Worm (Caenorhabditis elegans): ENCODE measurements around the gene F48G7.4.

Gene F48G7.4

ce11 chrV:576070-576469 lies 43.2 kb upstream of the F48G7.4 start, which contains the start of gene K06H6.5:
Gene K06H6.5, plus strand, starts transcription at chrV:576370.
- TF ChIP-seq nhr-237 (tag; optimal IDR thresholded peaks at IDR 0.05) (no peak), eor-1 (tag; optimal IDR thresholded peaks at IDR 0.05) (no peak), nhr-11 (tag; optimal IDR thresholded peaks at IDR 0.05) (no peak), snpc-4 (tag; optimal IDR thresholded peaks at IDR 0.05) (no peak)

ce11 chrV:576918-577317 lies 42.3 kb upstream of the F48G7.4 start:
- no peak for TF ChIP-seq pha-4 (tag; optimal IDR thresholded peaks at IDR 0.05)
- no peak for TF ChIP-seq lsy-12 (tag; optimal IDR thresholded peaks at IDR 0.05)

ce11 chrV:578977-579376 lies 40.3 kb upstream of the F48G7.4 start, which contains the start of gene K06H6.4:
Gene K06H6.4, plus strand, starts transcription at chrV:579277.
- TF ChIP-seq lin-39 (tag; optimal IDR thresholded peaks at IDR 0.05) (no peak), hmg-11 (tag; optimal IDR thresholded peaks at IDR 0.05) (no peak), elt-1 (tag; optimal IDR thresholded peaks at IDR 0.05) (no peak), ceh-82 (tag; optimal IDR thresholded peaks at IDR 0.05) (no peak), eor-1 (tag; optimal IDR thresholded peaks at IDR 0.05) (no peak), ZK546.5 (tag; optimal IDR thresholded peaks at IDR 0.05) (no peak), elt-2 (tag; optimal IDR thresholded peaks at IDR 0.05) (no peak), snpc-4 (tag; optimal IDR thresholded peaks at IDR 0.05) (no peak), nhr-67 (tag; optimal IDR thresholded peaks at IDR 0.05) (no peak), egl-5 (tag; optimal IDR thresholded peaks at IDR 0.05) (no peak), zag-1 (tag; optimal IDR thresholded peaks at IDR 0.05) (no peak), nfya-1 (tag; optimal IDR thresholded peaks at IDR 0.05; ENCODE audit: insufficient read depth) (no peak)

- TF ChIP-seq nhr-28 (tag; optimal IDR thresholded peaks at IDR 0.05) (no peak), nhr-237 (tag; optimal IDR thresholded peaks at IDR 0.05) (no peak), fkh-2 (tag; optimal IDR thresholded peaks at IDR 0.05) (no peak), ceh-28 (tag; optimal IDR thresholded peaks at IDR 0.05) (no peak), ztf-4 (tag; optimal IDR thresholded peaks at IDR 0.05) (no peak), elt-2 (tag; optimal IDR thresholded peaks at IDR 0.05) (no peak), nhr-43 (tag; optimal IDR thresholded peaks at IDR 0.05; ENCODE audit: poor library complexity, severe bottlenecking) (no peak), ceh-82 (tag; optimal IDR thresholded peaks at IDR 0.05) (no peak), jun-1 (tag; optimal IDR thresholded peaks at IDR 0.05) (no peak), sea-2 (GFP tag; optimal IDR thresholded peaks at IDR 0.05) (no peak), fos-1 (tag; optimal IDR thresholded peaks at IDR 0.05) (no peak), aly-2 (tag; optimal IDR thresholded peaks at IDR 0.05) (no peak), nhr-23 (tag; optimal IDR thresholded peaks at IDR 0.05) (no peak), unc-62 (GFP tag; optimal IDR thresholded peaks at IDR 0.05) (no peak), elt-1 (tag; optimal IDR thresholded peaks at IDR 0.05) (no peak), nhr-12 (tag; optimal IDR thresholded peaks at IDR 0.05) (no peak), nfya-1 (tag; optimal IDR thresholded peaks at IDR 0.05; ENCODE audit: insufficient read depth) (no peak), lsy-12 (tag; optimal IDR thresholded peaks at IDR 0.05) (no peak)
Observed at ce11 chrV:581616-582015, 37.6 kb upstream of the F48G7.4 start, which contains the start of gene nstp-7. Gene nstp-7, plus strand, starts transcription at chrV:581916.

- TF ChIP-seq egl-27 (tag; optimal IDR thresholded peaks at IDR 0.05) (no peak), lin-15B (tag; optimal IDR thresholded peaks at IDR 0.05) (no peak), ceh-82 (tag; optimal IDR thresholded peaks at IDR 0.05) (no peak)
Observed at ce11 chrV:585472-585871, 33.8 kb upstream of the F48G7.4 start, which contains the start of gene K06H6.2. Gene K06H6.2, plus strand, starts transcription at chrV:585772.

ce11 chrV:587818-588217 lies 31.4 kb upstream of the F48G7.4 start, which contains the start of gene K06H6.1:
Gene K06H6.1, plus strand, starts transcription at chrV:588118.
- no peak for TF ChIP-seq nhr-43 (tag; optimal IDR thresholded peaks at IDR 0.05; ENCODE audit: poor library complexity, severe bottlenecking)
- no peak for TF ChIP-seq ama-1 (optimal IDR thresholded peaks at IDR 0.05)
- TF ChIP-seq ceh-9 (tag; optimal IDR thresholded peaks at IDR 0.05), result no peak
- TF ChIP-seq tbx-2 (tag; optimal IDR thresholded peaks at IDR 0.05), result no peak
- no peak for TF ChIP-seq fkh-10 (GFP tag; optimal IDR thresholded peaks at IDR 0.05)
- no peak for TF ChIP-seq nhr-67 (tag; optimal IDR thresholded peaks at IDR 0.05)
- TF ChIP-seq ztf-11 (tag; optimal IDR thresholded peaks at IDR 0.05), result no peak
- no peak for TF ChIP-seq sea-2 (GFP tag; optimal IDR thresholded peaks at IDR 0.05)
- TF ChIP-seq nhr-25 (tag; optimal IDR thresholded peaks at IDR 0.05), result no peak
- TF ChIP-seq nhr-237 (tag; optimal IDR thresholded peaks at IDR 0.05), result no peak
- TF ChIP-seq ztf-4 (tag; optimal IDR thresholded peaks at IDR 0.05), result no peak
